Worm (Caenorhabditis elegans) whole organism, L2 larva: ENCODE data around the gene Y57G11C.33.

Experiments used
- ceh-82 ChIP-seq: fragments of 150-350 bp; optimal IDR thresholded peaks from 2 replicates; lab custom pipeline; 2014; ENCODE audit warnings: missing biosample characterization, missing genetic modification characterization
- elt-1 ChIP-seq: fragments of 150-350 bp; optimal IDR thresholded peaks from 2 replicates; lab custom pipeline; 2014; ENCODE audit warnings: missing biosample characterization, missing genetic modification characterization
- elt-3 ChIP-seq: sonication (generic microtip); optimal IDR thresholded peaks from 2 replicates; lab custom pipeline; 2017; ENCODE audit warnings: missing biosample characterization, missing genetic modification characterization
- nhr-77 ChIP-seq: fragments of 150-350 bp; optimal IDR thresholded peaks from 2 replicates; lab custom pipeline; 2014; ENCODE audit warnings: missing biosample characterization, missing genetic modification characterization
- ztf-11 ChIP-seq: sonication (generic microtip); optimal IDR thresholded peaks from 2 replicates; lab custom pipeline; 2017; ENCODE audit warnings: missing biosample characterization, missing genetic modification characterization

ce11 chrIV:14677095-14677633, 20.3 kb downstream of the Y57G11C.33 start, which contains the start of gene Y57G11C.31:
- TF ChIP-seq ztf-11 = no peak
- no peak for TF ChIP-seq elt-3 (tag; lab: Kevin White, UChicago)
- no peak for TF ChIP-seq nhr-77 (tag; lab: Kevin White, UChicago)
- no peak for TF ChIP-seq ceh-82 (tag; lab: Kevin White, UChicago)
- no peak for TF ChIP-seq elt-1 (tag; lab: Kevin White, UChicago)
